Fruit fly (Drosophila melanogaster) whole organism, pupa: ENCODE measurements around the gene Polr3E.
A peak's percentile ranks its signal among the peaks of the same experiment; 100 is the strongest.

Experiments used
- CG12605 ChIP-seq: fragments of 200-800 bp; sonication (Bioruptor generic); IDR thresholded peaks from 2 replicates; pipeline ENCODE4 v1.3.6; 2022; ENCODE audit warnings: missing biosample characterization, missing genetic modification characterization
- CG14655 ChIP-seq: fragments of 200-800 bp; sonication (Bioruptor generic); optimal IDR thresholded peaks from 3 replicates; lab custom pipeline; 2017; ENCODE audit warnings: mild to moderate bottlenecking, missing biosample characterization, missing genetic modification reagents, missing genetic modification characterization
- CG9948 ChIP-seq: fragments of 200-800 bp; sonication (Bioruptor generic); optimal IDR thresholded peaks from 2 replicates; lab custom pipeline; 2018; ENCODE audit warnings: missing biosample characterization, mild to moderate bottlenecking, missing genetic modification characterization, moderate library complexity
- D1 ChIP-seq: fragments of 200-800 bp; sonication (Bioruptor generic); optimal IDR thresholded peaks from 2 replicates; lab custom pipeline; 2018; ENCODE audit warnings: missing biosample characterization, mild to moderate bottlenecking, missing genetic modification characterization, moderate library complexity
- EcR ChIP-seq: fragments of 200-800 bp; sonication (Bioruptor generic); optimal IDR thresholded peaks from 3 replicates; lab custom pipeline; 2019; ENCODE audit warnings: missing biosample characterization, missing genetic modification characterization, mild to moderate bottlenecking, moderate library complexity, missing genetic modification reagents
- Snoo ChIP-seq: fragments of 200-800 bp; sonication (Bioruptor generic); optimal IDR thresholded peaks from 3 replicates; lab custom pipeline; 2017; ENCODE audit warnings: missing biosample characterization, mild to moderate bottlenecking, missing genetic modification characterization, inconsistent platforms
- fd96Ca ChIP-seq: fragments of 200-800 bp; sonication (Bioruptor generic); IDR thresholded peaks from 3 replicates; pipeline ENCODE4 v1.3.6; 2022; ENCODE audit warnings: missing biosample characterization, missing genetic modification characterization
- rn ChIP-seq: fragments of 200-800 bp; sonication (Bioruptor generic); IDR thresholded peaks from 2 replicates; pipeline ENCODE4 v1.3.6; 2022; ENCODE audit warnings: missing biosample characterization, missing genetic modification characterization

dm6 chr3L:21026917-21027517, 4.6 kb upstream of the Polr3E start, which contains the start of gene skd:
- no peak for TF ChIP-seq Snoo (tag; lab: Kevin White, UChicago)
- no peak for TF ChIP-seq CG14655
- no peak for TF ChIP-seq D1
- no peak for TF ChIP-seq fd96Ca
- TF ChIP-seq CG9948 = no peak
- TF ChIP-seq EcR = peak; percentile 85
- no peak for TF ChIP-seq rn (GFP tag; lab: Robert Waterston, UW)
- TF ChIP-seq CG12605 (GFP tag; lab: Robert Waterston, UW) = 0 out of 2 replicates have a peak, but pooled peaks have one; percentile 8
